Fruit fly (Drosophila melanogaster) whole organism, embryonic: ENCODE results near the gene GC.

Source experiments
- CG10431 ChIP-seq: fragments of 200-800 bp; sonication (Bioruptor generic); optimal IDR thresholded peaks from 3 replicates; lab custom pipeline; 2018; ENCODE audit warnings: missing biosample characterization, mild to moderate bottlenecking, missing genetic modification characterization
- CG10959 ChIP-seq: fragments of 200-800 bp; sonication (Bioruptor generic); IDR thresholded peaks from 2 replicates; pipeline ENCODE4 v1.3.6; 2022; ENCODE audit warnings: missing biosample characterization, missing genetic modification characterization
- CG11085 ChIP-seq: fragments of 200-800 bp; sonication (Bioruptor generic); IDR thresholded peaks from 2 replicates; pipeline ENCODE4 v1.3.6; 2022; ENCODE audit warnings: missing biosample characterization, missing genetic modification characterization
- CG11723 ChIP-seq: fragments of 200-800 bp; sonication (Bioruptor generic); optimal IDR thresholded peaks from 2 replicates; lab custom pipeline; 2017; ENCODE audit warnings: missing biosample characterization, mild to moderate bottlenecking, missing genetic modification characterization
- CG12236 ChIP-seq: fragments of 200-800 bp; sonication (Bioruptor generic); optimal IDR thresholded peaks from 2 replicates; lab custom pipeline; 2016; ENCODE audit warnings: missing biosample characterization, missing genetic modification characterization
- CG13296 ChIP-seq: fragments of 200-800 bp; sonication (Bioruptor generic); optimal IDR thresholded peaks from 3 replicates; lab custom pipeline; 2018; ENCODE audit warnings: missing biosample characterization, mild to moderate bottlenecking, missing genetic modification characterization
- CG13894 ChIP-seq: fragments of 200-800 bp; sonication (Bioruptor generic); optimal IDR thresholded peaks from 3 replicates; lab custom pipeline; 2018; ENCODE audit warnings: missing biosample characterization, mild to moderate bottlenecking, missing genetic modification characterization, moderate library complexity
- CG16813 ChIP-seq: fragments of 200-800 bp; sonication (Bioruptor generic); IDR thresholded peaks from 3 replicates; pipeline ENCODE4 v1.3.6; 2022; ENCODE audit warnings: missing biosample characterization, missing genetic modification characterization; ENCODE audit not compliant: partially characterized antibody
- CG18599 ChIP-seq: fragments of 200-800 bp; sonication (Bioruptor generic); optimal IDR thresholded peaks from 3 replicates; lab custom pipeline; 2017; ENCODE audit warnings: missing biosample characterization, missing genetic modification characterization, mild to moderate bottlenecking, moderate library complexity, missing genetic modification reagents
- CG30403 ChIP-seq: fragments of 200-800 bp; sonication (Bioruptor generic); optimal IDR thresholded peaks from 3 replicates; lab custom pipeline; 2016; ENCODE audit warnings: missing biosample characterization, missing genetic modification characterization
- CG31365 ChIP-seq: fragments of 200-800 bp; sonication (Bioruptor generic); optimal IDR thresholded peaks from 2 replicates; lab custom pipeline; 2018; ENCODE audit warnings: missing biosample characterization, mild to moderate bottlenecking, missing genetic modification characterization
- CG33557 ChIP-seq: fragments of 200-800 bp; sonication (Bioruptor generic); optimal IDR thresholded peaks from 2 replicates; lab custom pipeline; 2019; ENCODE audit warnings: missing biosample characterization, mild to moderate bottlenecking, missing genetic modification characterization, moderate library complexity
- CG34422 ChIP-seq: fragments of 200-800 bp; sonication (Bioruptor generic); IDR thresholded peaks from 3 replicates; pipeline ENCODE4 v1.3.6; 2022; ENCODE audit warnings: missing biosample characterization, missing genetic modification characterization
- CG4730 ChIP-seq: fragments of 200-800 bp; sonication (Bioruptor generic); IDR thresholded peaks from 2 replicates; pipeline ENCODE4 v1.3.6; 2022; ENCODE audit warnings: missing biosample characterization, missing genetic modification characterization
- CG7556 ChIP-seq: fragments of 200-800 bp; sonication (Bioruptor generic); optimal IDR thresholded peaks from 2 replicates; lab custom pipeline; 2017; ENCODE audit warnings: missing biosample characterization, mild to moderate bottlenecking, missing genetic modification characterization
- CG8281 ChIP-seq: fragments of 200-800 bp; sonication (Bioruptor generic); optimal IDR thresholded peaks from 2 replicates; lab custom pipeline; 2018; ENCODE audit warnings: missing biosample characterization, mild to moderate bottlenecking, missing genetic modification characterization, moderate library complexity
- Dad ChIP-seq: fragments of 200-800 bp; sonication (Bioruptor generic); optimal IDR thresholded peaks from 3 replicates; lab custom pipeline; 2016; ENCODE audit warnings: missing biosample characterization, missing genetic modification characterization
- Deaf1 ChIP-seq: fragments of 200-800 bp; optimal IDR thresholded peaks from 3 replicates; lab custom pipeline; 2019; ENCODE audit warnings: missing biosample characterization, mild to moderate bottlenecking, missing genetic modification characterization, moderate library complexity
- ERR ChIP-seq: fragments of 200-800 bp; sonication (Bioruptor generic); optimal IDR thresholded peaks from 2 replicates; lab custom pipeline; 2016; ENCODE audit warnings: missing biosample characterization, missing genetic modification characterization
- H2.0 ChIP-seq: fragments of 200-800 bp; sonication (Bioruptor generic); IDR thresholded peaks from 2 replicates; pipeline ENCODE4 v1.3.6; 2022; ENCODE audit warnings: missing biosample characterization, missing genetic modification characterization
- Hand ChIP-seq: fragments of 200-800 bp; sonication (Bioruptor generic); optimal IDR thresholded peaks from 2 replicates; lab custom pipeline; 2017; ENCODE audit warnings: mild to moderate bottlenecking, missing biosample characterization, missing genetic modification reagents, missing genetic modification characterization
- Hr78 ChIP-seq, 2 experiments: fragments of 200-800 bp in 1 of 2; fragments of >200 bp in 1 of 2; sonication (Bioruptor generic) in 1 of 2; optimal IDR thresholded peaks; 2 replicates each; lab custom pipeline; 2017 to 2019; ENCODE audit warnings: missing biosample characterization in 2 of 2, missing genetic modification characterization in 2 of 2, mild to moderate bottlenecking in 1 of 2, moderate library complexity in 1 of 2
- MBD-R2 ChIP-seq: fragments of 200-800 bp; sonication (Bioruptor generic); IDR thresholded peaks from 2 replicates; pipeline ENCODE4 v1.3.6; 2022; ENCODE audit warnings: missing biosample characterization, missing genetic modification characterization
- NC2α ChIP-seq: fragments of 200-800 bp; sonication (Bioruptor generic); optimal IDR thresholded peaks from 2 replicates; lab custom pipeline; 2016; ENCODE audit warnings: missing biosample characterization, missing genetic modification characterization
- Rfx ChIP-seq: fragments of 200-800 bp; sonication (Bioruptor generic); IDR thresholded peaks from 2 replicates; pipeline ENCODE4 v1.3.6; 2022; ENCODE audit warnings: missing biosample characterization, missing genetic modification characterization
- Sox100B ChIP-seq: fragments of 200-800 bp; sonication (Bioruptor generic); optimal IDR thresholded peaks from 3 replicates; lab custom pipeline; 2018; ENCODE audit warnings: missing biosample characterization, mild to moderate bottlenecking, missing genetic modification characterization
- Tbp ChIP-seq: fragments of >200 bp; optimal IDR thresholded peaks from 2 replicates; lab custom pipeline; 2018; ENCODE audit warnings: missing biosample characterization, missing genetic modification characterization
- Vsx1 ChIP-seq: fragments of 200-800 bp; sonication (Bioruptor generic); optimal IDR thresholded peaks from 2 replicates; lab custom pipeline; 2017; ENCODE audit warnings: missing biosample characterization, mild to moderate bottlenecking, missing genetic modification characterization, missing genetic modification reagents
- abd-A ChIP-seq: fragments of 200-800 bp; sonication (Bioruptor generic); optimal IDR thresholded peaks from 3 replicates; lab custom pipeline; 2019; ENCODE audit warnings: missing biosample characterization, mild to moderate bottlenecking, missing genetic modification characterization, moderate library complexity
- aop ChIP-seq: fragments of 200-800 bp; sonication (Bioruptor generic); IDR thresholded peaks from 2 replicates; pipeline ENCODE4 v1.3.6; 2022; ENCODE audit warnings: missing biosample characterization, missing genetic modification characterization
- az2 ChIP-seq: fragments of 200-800 bp; sonication (Bioruptor generic); optimal IDR thresholded peaks from 3 replicates; lab custom pipeline; 2016; ENCODE audit warnings: missing biosample characterization, missing genetic modification characterization
- br ChIP-seq: fragments of >200 bp; optimal IDR thresholded peaks from 2 replicates; lab custom pipeline; 2017
- cas ChIP-seq: fragments of 200-800 bp; sonication (Bioruptor generic); IDR thresholded peaks from 2 replicates; pipeline ENCODE4 v1.3.6; 2022; ENCODE audit warnings: missing biosample characterization, missing genetic modification characterization
- gem ChIP-seq: fragments of 200-800 bp; sonication (Bioruptor generic); optimal IDR thresholded peaks from 2 replicates; lab custom pipeline; 2019; ENCODE audit warnings: missing biosample characterization, mild to moderate bottlenecking, missing genetic modification characterization, moderate library complexity
- gsb ChIP-seq: fragments of 200-800 bp; sonication (Bioruptor generic); IDR thresholded peaks from 2 replicates; pipeline ENCODE4 v1.3.6; 2022; ENCODE audit warnings: missing biosample characterization, missing genetic modification characterization
- hkb ChIP-seq, 2 experiments: fragments of 200-800 bp in 1 of 2; fragments of >200 bp in 1 of 2; sonication (Bioruptor generic) in 1 of 2; IDR thresholded peaks in 1 of 2; optimal IDR thresholded peaks in 1 of 2; 2 replicates each; pipeline versions ENCODE4 v1.3.6 to Lab custom; 2017 to 2022; ENCODE audit warnings: missing biosample characterization in 1 of 2, missing genetic modification characterization in 1 of 2
- insv ChIP-seq, 2 experiments: fragments of 200-800 bp; sonication (Bioruptor generic); optimal IDR thresholded peaks; 3 replicates each; lab custom pipeline; 2016 to 2018; ENCODE audit warnings: missing biosample characterization in 2 of 2, missing genetic modification characterization in 2 of 2
- jumu ChIP-seq: fragments of 200-800 bp; sonication (Bioruptor generic); optimal IDR thresholded peaks from 3 replicates; lab custom pipeline; 2016; ENCODE audit warnings: missing biosample characterization, missing genetic modification characterization
- klu ChIP-seq: fragments of 200-800 bp; sonication (Bioruptor generic); IDR thresholded peaks from 2 replicates; pipeline ENCODE4 v1.3.6; 2022; ENCODE audit warnings: missing biosample characterization, missing genetic modification characterization
- lmd ChIP-seq: fragments of 200-800 bp; sonication (Bioruptor generic); IDR thresholded peaks from 2 replicates; pipeline ENCODE4 v1.3.6; 2022; ENCODE audit warnings: missing biosample characterization, missing genetic modification characterization
- org-1 ChIP-seq: fragments of 200-800 bp; sonication (Bioruptor generic); optimal IDR thresholded peaks from 2 replicates; lab custom pipeline; 2017; ENCODE audit warnings: missing biosample characterization, missing genetic modification characterization
- pfk ChIP-seq: fragments of 200-800 bp; sonication (Bioruptor generic); optimal IDR thresholded peaks from 2 replicates; lab custom pipeline; 2018; ENCODE audit warnings: missing biosample characterization, mild to moderate bottlenecking, missing genetic modification characterization, moderate library complexity
- run ChIP-seq: fragments of 200-800 bp; sonication (Bioruptor generic); optimal IDR thresholded peaks from 3 replicates; lab custom pipeline; 2018; ENCODE audit warnings: missing biosample characterization, mild to moderate bottlenecking, missing genetic modification characterization
- sc ChIP-seq, 3 experiments: fragments of >200 bp in 2 of 3; fragments of 200-800 bp in 1 of 3; sonication (Bioruptor generic) in 1 of 3; optimal IDR thresholded peaks; 2 replicates in 2 of 3; 3 replicates in 1 of 3; lab custom pipeline; 2017; ENCODE audit warnings: mild to moderate bottlenecking in 1 of 3, missing biosample characterization in 1 of 3, missing genetic modification characterization in 1 of 3, missing genetic modification reagents in 1 of 3
- sima ChIP-seq: fragments of 200-800 bp; sonication (Bioruptor generic); optimal IDR thresholded peaks from 2 replicates; lab custom pipeline; 2016; ENCODE audit warnings: missing biosample characterization, missing genetic modification characterization
- sna ChIP-seq: fragments of 200-800 bp; sonication (Bioruptor generic); IDR thresholded peaks from 2 replicates; pipeline ENCODE4 v1.3.6; 2022; ENCODE audit warnings: missing biosample characterization, missing genetic modification characterization; ENCODE audit not compliant: partially characterized antibody
- so ChIP-seq: fragments of 200-800 bp; sonication (Bioruptor generic); IDR thresholded peaks from 3 replicates; pipeline ENCODE4 v1.3.6; 2022; ENCODE audit warnings: missing biosample characterization, missing genetic modification characterization
- stwl ChIP-seq: fragments of 200-800 bp; sonication (Bioruptor generic); optimal IDR thresholded peaks from 3 replicates; lab custom pipeline; 2018; ENCODE audit warnings: missing biosample characterization, mild to moderate bottlenecking, missing genetic modification characterization, moderate library complexity
- ttk ChIP-seq: fragments of 200-800 bp; sonication (Bioruptor generic); IDR thresholded peaks from 2 replicates; pipeline ENCODE4 v2.1.2; 2022; ENCODE audit warnings: missing biosample characterization, missing genetic modification characterization
- wdn ChIP-seq: fragments of 200-800 bp; sonication (Bioruptor generic); IDR thresholded peaks from 2 replicates; pipeline ENCODE4 v1.3.6; 2022; ENCODE audit warnings: missing biosample characterization, missing genetic modification characterization

GC gene

dm6 chr3L:1668504-1668903, 39.4 kb upstream of the GC start, which contains the start of gene RpL23A (continued):
- TF ChIP-seq CG11723 (GFP tag; lab: Kevin White, UChicago) (peak; percentile 94), Rfx (GFP tag; lab: Robert Waterston, UW) (peak; percentile 99), CG7556 (GFP tag; lab: Kevin White, UChicago) (peak; percentile 87), Tbp (GFP tag; lab: Kevin White, UChicago) (no peak), so (GFP tag; lab: Robert Waterston, UW) (peak; percentile 92), sna (peak; percentile 49; the same call in 1 of the 2 replicates), CG30403 (GFP tag; lab: Kevin White, UChicago) (peak; percentile 94), az2 (GFP tag; lab: Kevin White, UChicago) (peak; percentile 89), br (lab: Kevin White, UChicago) (no peak), CG8281 (tag; lab: Kevin White, UChicago) (peak; percentile 75), CG11085 (GFP tag; lab: Robert Waterston, UW) (peak; percentile 96), Vsx1 (GFP tag; lab: Kevin White, UChicago) (peak; percentile 98), hkb (optimal IDR thresholded peaks at IDR 0.05; lab: Kevin White, UChicago) (peak; percentile 94), hkb (GFP tag; IDR thresholded peaks at IDR 0.05; lab: Robert Waterston, UW) (peak; percentile 91), MBD-R2 (GFP tag; lab: Robert Waterston, UW) (peak; percentile 87), CG10431 (GFP tag; lab: Kevin White, UChicago) (peak; percentile 92), jumu (GFP tag; lab: Kevin White, UChicago) (peak; percentile 96), run (tag; lab: Kevin White, UChicago) (peak; percentile 70), CG33557 (GFP tag; lab: Kevin White, UChicago) (peak; percentile 87), Dad (GFP tag; lab: Kevin White, UChicago) (peak; percentile 98), Sox100B (no peak), CG31365 (peak; percentile 81), Hr78 (GFP tag; optimal IDR thresholded peaks at IDR 0.05; lab: Kevin White, UChicago) (no peak), CG18599 (peak; percentile 97), CG10959 (peak; percentile 89), H2.0 (GFP tag; lab: Robert Waterston, UW) (peak; percentile 92), abd-A (tag; lab: Kevin White, UChicago) (peak; percentile 62), CG13296 (GFP tag; lab: Kevin White, UChicago) (peak; percentile 92), CG12236 (GFP tag; lab: Kevin White, UChicago) (peak; percentile 89), org-1 (GFP tag; lab: Kevin White, UChicago) (peak; percentile 93), lmd (peak; percentile 91), CG34422 (GFP tag; lab: Robert Waterston, UW) (peak; percentile 93), CG4730 (GFP tag; lab: Robert Waterston, UW) (peak; percentile 97), sima (GFP tag; lab: Kevin White, UChicago) (peak; percentile 93), stwl (tag; lab: Kevin White, UChicago) (peak; percentile 97), Deaf1 (tag; lab: Kevin White, UChicago) (peak; percentile 61), CG13894 (tag; lab: Kevin White, UChicago) (peak; percentile 95), insv (GFP tag; optimal IDR thresholded peaks at IDR 0.05; lab: Kevin White, UChicago) (peak in 1 of 2 experiments; percentile 84), ERR (GFP tag; lab: Kevin White, UChicago) (peak; percentile 95), gsb (peak; percentile 88), Hand (peak; percentile 78), CG16813 (peak; percentile 62), sc (optimal IDR thresholded peaks at IDR 0.05; lab: Kevin White, UChicago) (no peak), sc (GFP tag; optimal IDR thresholded peaks at IDR 0.05; lab: Kevin White, UChicago) (peak; percentile 87), gem (peak; percentile 84), klu (GFP tag; lab: Robert Waterston, UW) (peak; percentile 88), cas (peak; percentile 91), ttk (GFP tag; lab: Robert Waterston, UW) (peak; percentile 94), wdn (GFP tag; lab: Robert Waterston, UW) (peak; percentile 92), NC2α (GFP tag; lab: Kevin White, UChicago) (peak; percentile 92), pfk (GFP tag; lab: Kevin White, UChicago) (peak; percentile 82), aop (GFP tag; lab: Robert Waterston, UW) (peak; percentile 54; the same call in 1 of the 2 replicates)
